Worm (Caenorhabditis elegans): Measurements from ENCODE around the gene dct-16.

Gene dct-16

ce11 chrV:20464778-20465177 is 34.1 kb downstream of the dct-16 start (continued):
- TF ChIP-seq ceh-30 (tag; optimal IDR thresholded peaks at IDR 0.05) (no peak), tbx-2 (tag; optimal IDR thresholded peaks at IDR 0.05) (no peak), fkh-6 (tag; optimal IDR thresholded peaks at IDR 0.05) (no peak), pha-2 (tag; optimal IDR thresholded peaks at IDR 0.05) (no peak), mec-3 (tag; optimal IDR thresholded peaks at IDR 0.05; ENCODE audit: borderline replicate concordance) (no peak), pros-1 (tag; optimal IDR thresholded peaks at IDR 0.05) (no peak), K02D7.2 (tag; optimal IDR thresholded peaks at IDR 0.05) (no peak), hlh-13 (GFP tag; optimal IDR thresholded peaks at IDR 0.05) (no peak)

ce11 chrV:20460808-20461207 is 38.0 kb downstream of the dct-16 start, which contains the start of gene B0250.18:
Gene B0250.18 (minus strand): TSS chrV:20460908.
- no peak for TF ChIP-seq hlh-13 (GFP tag; optimal IDR thresholded peaks at IDR 0.05)
- no peak for TF ChIP-seq tbx-2 (tag; optimal IDR thresholded peaks at IDR 0.05)
- no peak for TF ChIP-seq elt-2 (tag; optimal IDR thresholded peaks at IDR 0.05)
- TF ChIP-seq ttx-3 (tag; optimal IDR thresholded peaks at IDR 0.05), result no peak
- no peak for TF ChIP-seq eyg-1 (tag; optimal IDR thresholded peaks at IDR 0.05)
- no peak for TF ChIP-seq pax-1 (tag; optimal IDR thresholded peaks at IDR 0.05)
- no peak for TF ChIP-seq sdc-2 (tag; optimal IDR thresholded peaks at IDR 0.05)
- no peak for TF ChIP-seq ceh-31 (tag; optimal IDR thresholded peaks at IDR 0.05)
- TF ChIP-seq ceh-9 (tag; optimal IDR thresholded peaks at IDR 0.05), result no peak
- no peak for TF ChIP-seq hlh-15 (tag; optimal IDR thresholded peaks at IDR 0.05)
- no peak for TF ChIP-seq ama-1 (optimal IDR thresholded peaks at IDR 0.05)
- TF ChIP-seq pqm-1 (tag; optimal IDR thresholded peaks at IDR 0.05), result no peak
- no peak for TF ChIP-seq T23F11.4 (GFP tag; optimal IDR thresholded peaks at IDR 0.05)
- TF ChIP-seq ztf-16 (tag; optimal IDR thresholded peaks at IDR 0.05), result no peak
- no peak for TF ChIP-seq lin-11 (tag; optimal IDR thresholded peaks at IDR 0.05)

ce11 chrV:20457155-20457554 is 41.7 kb downstream of the dct-16 start:
- no peak for TF ChIP-seq npax-4 (tag; optimal IDR thresholded peaks at IDR 0.05)
- no peak for TF ChIP-seq unc-42 (tag; optimal IDR thresholded peaks at IDR 0.05)
- TF ChIP-seq ceh-6 (GFP tag; optimal IDR thresholded peaks at IDR 0.05), result no peak
- TF ChIP-seq che-1 (tag; optimal IDR thresholded peaks at IDR 0.05), result no peak
- no peak for TF ChIP-seq ceh-24 (tag; optimal IDR thresholded peaks at IDR 0.05)
- TF ChIP-seq nfya-1 (tag; optimal IDR thresholded peaks at IDR 0.05), result peak; percentile 17
- TF ChIP-seq pat-9 (tag; optimal IDR thresholded peaks at IDR 0.05), result no peak
- no peak for TF ChIP-seq fkh-10 (GFP tag; optimal IDR thresholded peaks at IDR 0.05)
- no peak for TF ChIP-seq dve-1 (tag; optimal IDR thresholded peaks at IDR 0.05)
- peak; percentile 22 for TF ChIP-seq tbx-2 (tag; optimal IDR thresholded peaks at IDR 0.05)
- TF ChIP-seq ceh-31 (tag; optimal IDR thresholded peaks at IDR 0.05), result peak; percentile 10
- TF ChIP-seq ceh-2 (tag; optimal IDR thresholded peaks at IDR 0.05), result no peak
- TF ChIP-seq hlh-30 (tag; optimal IDR thresholded peaks at IDR 0.05; ENCODE audit: insufficient read depth), result peak; percentile 35
- TF ChIP-seq ama-1 (optimal IDR thresholded peaks at IDR 0.05), result no peak
- TF ChIP-seq pros-1 (tag; optimal IDR thresholded peaks at IDR 0.05), result no peak
- TF ChIP-seq ceh-48 (tag; optimal IDR thresholded peaks at IDR 0.05), result peak; percentile 83
- TF ChIP-seq ceh-45 (GFP tag; IDR thresholded peaks at IDR 0.05), result no peak
- no peak for TF ChIP-seq ttx-3 (tag; optimal IDR thresholded peaks at IDR 0.05)
- no peak for TF ChIP-seq pag-3 (tag; optimal IDR thresholded peaks at IDR 0.05; ENCODE audit: borderline replicate concordance)
- no peak for TF ChIP-seq pqm-1 (tag; optimal IDR thresholded peaks at IDR 0.05)
- no peak for TF ChIP-seq sox-4 (tag; optimal IDR thresholded peaks at IDR 0.05)
- peak; percentile 7 for TF ChIP-seq unc-55 (GFP tag; optimal IDR thresholded peaks at IDR 0.05)
- TF ChIP-seq hlh-8 (tag; optimal IDR thresholded peaks at IDR 0.05), result no peak
- no peak for TF ChIP-seq nhr-232 (tag; optimal IDR thresholded peaks at IDR 0.05)
- no peak for TF ChIP-seq ceh-9 (tag; optimal IDR thresholded peaks at IDR 0.05)
- no peak for TF ChIP-seq nhr-11 (tag; optimal IDR thresholded peaks at IDR 0.05)
- TF ChIP-seq elt-2 (tag; optimal IDR thresholded peaks at IDR 0.05), result no peak
- TF ChIP-seq lim-6 (tag; optimal IDR thresholded peaks at IDR 0.05), result no peak

All from whole organism, late embryonic.